Fruit fly (Drosophila melanogaster) whole organism, embryonic: ENCODE data around the gene Ire1.

Experiments
- Adf1 ChIP-seq: fragments of 200-800 bp; sonication (Bioruptor generic); IDR thresholded peaks from 2 replicates; pipeline ENCODE4 v1.3.6; 2022; ENCODE audit warnings: missing biosample characterization, missing genetic modification characterization
- Bgb ChIP-seq: fragments of 200-800 bp; sonication (Bioruptor generic); IDR thresholded peaks from 2 replicates; pipeline ENCODE4 v1.3.6; 2022; ENCODE audit warnings: missing biosample characterization, missing genetic modification characterization; ENCODE audit not compliant: partially characterized antibody
- C15 ChIP-seq: fragments of 200-800 bp; sonication (Bioruptor generic); IDR thresholded peaks from 3 replicates; pipeline ENCODE4 v1.3.6; 2022; ENCODE audit warnings: missing biosample characterization, missing genetic modification characterization
- CG10147 ChIP-seq: fragments of 200-800 bp; sonication (Bioruptor generic); optimal IDR thresholded peaks from 2 replicates; lab custom pipeline; 2019; ENCODE audit warnings: missing biosample characterization, mild to moderate bottlenecking, missing genetic modification characterization, moderate library complexity
- CG10543 ChIP-seq: fragments of 200-800 bp; sonication (Bioruptor generic); optimal IDR thresholded peaks from 3 replicates; lab custom pipeline; 2017; ENCODE audit warnings: missing biosample characterization, mild to moderate bottlenecking, missing genetic modification characterization, moderate library complexity
- CG11696 ChIP-seq: fragments of 200-800 bp; sonication (Bioruptor generic); IDR thresholded peaks from 2 replicates; pipeline ENCODE4 v1.3.6; 2022; ENCODE audit warnings: missing biosample characterization, missing genetic modification characterization
- CG12155 ChIP-seq: fragments of 200-800 bp; sonication (Bioruptor generic); optimal IDR thresholded peaks from 3 replicates; lab custom pipeline; 2016; ENCODE audit warnings: missing biosample characterization, missing genetic modification characterization
- CG16815 ChIP-seq: fragments of 200-800 bp; sonication (Bioruptor generic); optimal IDR thresholded peaks from 3 replicates; lab custom pipeline; 2017; ENCODE audit warnings: missing biosample characterization, mild to moderate bottlenecking, missing genetic modification characterization
- CG17568 ChIP-seq: fragments of 200-800 bp; sonication (Bioruptor generic); optimal IDR thresholded peaks from 2 replicates; lab custom pipeline; 2018; ENCODE audit warnings: missing biosample characterization, mild to moderate bottlenecking, missing genetic modification characterization, moderate library complexity
- CG18764 ChIP-seq: fragments of 200-800 bp; sonication (Bioruptor generic); optimal IDR thresholded peaks from 3 replicates; lab custom pipeline; 2016; ENCODE audit warnings: missing biosample characterization, missing genetic modification characterization
- CG32532 ChIP-seq: fragments of 200-800 bp; sonication (Bioruptor generic); IDR thresholded peaks from 2 replicates; pipeline ENCODE4 v1.3.6; 2022; ENCODE audit warnings: missing biosample characterization, missing genetic modification characterization
- CG4404 ChIP-seq: fragments of 200-800 bp; sonication (Bioruptor generic); IDR thresholded peaks from 2 replicates; pipeline ENCODE4 v1.3.6; 2022; ENCODE audit warnings: missing biosample characterization, missing genetic modification characterization
- CG4424 ChIP-seq: fragments of 200-800 bp; sonication (Bioruptor generic); optimal IDR thresholded peaks from 3 replicates; lab custom pipeline; 2016; ENCODE audit warnings: missing biosample characterization, missing genetic modification characterization
- CG4730 ChIP-seq: fragments of 200-800 bp; sonication (Bioruptor generic); IDR thresholded peaks from 2 replicates; pipeline ENCODE4 v1.3.6; 2022; ENCODE audit warnings: missing biosample characterization, missing genetic modification characterization
- CG8089 ChIP-seq: fragments of 200-800 bp; sonication (Bioruptor generic); optimal IDR thresholded peaks from 3 replicates; lab custom pipeline; 2016; ENCODE audit warnings: missing biosample characterization, missing genetic modification characterization
- CG9797 ChIP-seq: fragments of 200-800 bp; sonication (Bioruptor generic); optimal IDR thresholded peaks from 3 replicates; lab custom pipeline; 2018; ENCODE audit warnings: missing biosample characterization, mild to moderate bottlenecking, missing genetic modification characterization
- CrebB ChIP-seq: fragments of 200-800 bp; sonication (Bioruptor generic); optimal IDR thresholded peaks from 3 replicates; lab custom pipeline; 2018; ENCODE audit warnings: missing biosample characterization, mild to moderate bottlenecking, missing genetic modification characterization
- D19A ChIP-seq: fragments of 200-800 bp; optimal IDR thresholded peaks from 3 replicates; lab custom pipeline; 2019; ENCODE audit warnings: missing biosample characterization, mild to moderate bottlenecking, missing genetic modification characterization, moderate library complexity
- Dip3 ChIP-seq: fragments of 200-800 bp; sonication (Bioruptor generic); optimal IDR thresholded peaks from 3 replicates; lab custom pipeline; 2016; ENCODE audit warnings: missing biosample characterization, missing genetic modification characterization
- Doc3 ChIP-seq: fragments of 200-800 bp; sonication (Bioruptor generic); IDR thresholded peaks from 3 replicates; pipeline ENCODE4 v1.3.6; 2022; ENCODE audit warnings: missing biosample characterization, missing genetic modification characterization; ENCODE audit not compliant: partially characterized antibody
- Gug ChIP-seq: fragments of 200-800 bp; sonication (Bioruptor generic); IDR thresholded peaks from 4 replicates; pipeline ENCODE4 v1.3.6; 2022; ENCODE audit warnings: missing biosample characterization, missing genetic modification characterization
- HLH3B ChIP-seq: fragments of 200-800 bp; sonication (Bioruptor generic); IDR thresholded peaks from 2 replicates; pipeline ENCODE4 v1.3.6; 2022; ENCODE audit warnings: missing biosample characterization, missing genetic modification characterization
- HmgD ChIP-seq: fragments of 200-800 bp; sonication (Bioruptor generic); optimal IDR thresholded peaks from 3 replicates; lab custom pipeline; 2016; ENCODE audit warnings: missing biosample characterization, missing genetic modification characterization
- Jarid2 ChIP-seq: fragments of 200-800 bp; sonication (Bioruptor generic); optimal IDR thresholded peaks from 3 replicates; lab custom pipeline; 2017; ENCODE audit warnings: mild to moderate bottlenecking, missing biosample characterization, missing genetic modification reagents, missing genetic modification characterization
- NFAT ChIP-seq: fragments of 200-800 bp; sonication (Bioruptor generic); IDR thresholded peaks from 2 replicates; pipeline ENCODE4 v1.3.6; 2022; ENCODE audit warnings: missing biosample characterization, missing genetic modification characterization
- NK7.1 ChIP-seq: fragments of 200-800 bp; sonication (Bioruptor generic); optimal IDR thresholded peaks from 3 replicates; lab custom pipeline; 2016; ENCODE audit warnings: missing biosample characterization, missing genetic modification characterization
- PHDP ChIP-seq: fragments of 200-800 bp; sonication (Bioruptor generic); optimal IDR thresholded peaks from 3 replicates; lab custom pipeline; 2018; ENCODE audit warnings: missing biosample characterization, mild to moderate bottlenecking, missing genetic modification characterization, moderate library complexity
- Six4 ChIP-seq: fragments of 200-800 bp; sonication (Bioruptor generic); optimal IDR thresholded peaks from 2 replicates; lab custom pipeline; 2016; ENCODE audit warnings: missing biosample characterization, missing genetic modification characterization
- ato ChIP-seq: fragments of 200-800 bp; sonication (Bioruptor generic); IDR thresholded peaks from 2 replicates; pipeline ENCODE4 v1.3.6; 2022; ENCODE audit warnings: missing biosample characterization, missing genetic modification characterization; ENCODE audit not compliant: partially characterized antibody
- bbx ChIP-seq: fragments of 200-800 bp; sonication (Bioruptor generic); IDR thresholded peaks from 2 replicates; pipeline ENCODE4 v1.3.6; 2022; ENCODE audit warnings: missing biosample characterization, missing genetic modification characterization; ENCODE audit not compliant: partially characterized antibody
- br ChIP-seq: fragments of >200 bp; optimal IDR thresholded peaks from 2 replicates; lab custom pipeline; 2017
- bsh ChIP-seq, 2 experiments: fragments of 200-800 bp; sonication (Bioruptor generic); optimal IDR thresholded peaks; 2 replicates each; lab custom pipeline; 2017 to 2018; ENCODE audit warnings: mild to moderate bottlenecking in 2 of 2, missing biosample characterization in 2 of 2, missing genetic modification characterization in 2 of 2, moderate library complexity in 1 of 2
- caup ChIP-seq: fragments of 200-800 bp; sonication (Bioruptor generic); optimal IDR thresholded peaks from 3 replicates; lab custom pipeline; 2017; ENCODE audit warnings: missing biosample characterization, mild to moderate bottlenecking, missing genetic modification characterization, moderate library complexity; ENCODE audit not compliant: severe bottlenecking
- dm ChIP-seq: fragments of 200-800 bp; sonication (Bioruptor generic); optimal IDR thresholded peaks from 3 replicates; lab custom pipeline; 2016; ENCODE audit warnings: missing biosample characterization, missing genetic modification characterization
- gro ChIP-seq: fragments of 200-800 bp; sonication (Bioruptor generic); optimal IDR thresholded peaks from 2 replicates; lab custom pipeline; 2016; ENCODE audit warnings: missing biosample characterization, missing genetic modification characterization
- klu ChIP-seq: fragments of 200-800 bp; sonication (Bioruptor generic); IDR thresholded peaks from 2 replicates; pipeline ENCODE4 v1.3.6; 2022; ENCODE audit warnings: missing biosample characterization, missing genetic modification characterization
- lola ChIP-seq, 3 experiments: fragments of >200 bp in 2 of 3; fragments of 200-800 bp in 1 of 3; sonication (Bioruptor generic) in 1 of 3; optimal IDR thresholded peaks; 2 replicates each; lab custom pipeline; 2017 to 2019; ENCODE audit warnings: missing biosample characterization in 3 of 3, missing genetic modification characterization in 3 of 3, mild to moderate bottlenecking in 1 of 3, moderate library complexity in 1 of 3
- mam ChIP-seq: fragments of 200-800 bp; sonication (Bioruptor generic); optimal IDR thresholded peaks from 3 replicates; lab custom pipeline; 2016; ENCODE audit warnings: missing biosample characterization, missing genetic modification characterization
- org-1 ChIP-seq: fragments of 200-800 bp; sonication (Bioruptor generic); optimal IDR thresholded peaks from 2 replicates; lab custom pipeline; 2017; ENCODE audit warnings: missing biosample characterization, missing genetic modification characterization
- p53 ChIP-seq: fragments of 200-800 bp; sonication (Bioruptor generic); optimal IDR thresholded peaks from 2 replicates; lab custom pipeline; 2016; ENCODE audit warnings: missing biosample characterization, missing genetic modification characterization
- scrt ChIP-seq: fragments of 200-800 bp; sonication (Bioruptor generic); optimal IDR thresholded peaks from 2 replicates; lab custom pipeline; 2018; ENCODE audit warnings: missing biosample characterization, mild to moderate bottlenecking, missing genetic modification characterization, moderate library complexity
- shn ChIP-seq: fragments of 200-800 bp; sonication (Bioruptor generic); optimal IDR thresholded peaks from 3 replicates; lab custom pipeline; 2016; ENCODE audit warnings: missing biosample characterization, missing genetic modification characterization
- sna ChIP-seq: fragments of 200-800 bp; sonication (Bioruptor generic); IDR thresholded peaks from 2 replicates; pipeline ENCODE4 v1.3.6; 2022; ENCODE audit warnings: missing biosample characterization, missing genetic modification characterization; ENCODE audit not compliant: partially characterized antibody
- sr ChIP-seq: fragments of 200-800 bp; sonication (Bioruptor generic); IDR thresholded peaks from 3 replicates; pipeline ENCODE4 v1.3.6; 2022; ENCODE audit warnings: missing biosample characterization, missing genetic modification characterization
- tio ChIP-seq: fragments of 200-800 bp; sonication (Bioruptor generic); optimal IDR thresholded peaks from 2 replicates; lab custom pipeline; 2017; ENCODE audit warnings: missing biosample characterization, missing genetic modification characterization, inconsistent platforms
- tll ChIP-seq, 2 experiments: fragments of 200-800 bp in 1 of 2; fragments of >200 bp in 1 of 2; sonication (Bioruptor generic) in 1 of 2; optimal IDR thresholded peaks; 2 replicates each; lab custom pipeline; 2017 to 2019; ENCODE audit warnings: missing biosample characterization in 2 of 2, missing genetic modification characterization in 2 of 2, mild to moderate bottlenecking in 1 of 2, moderate library complexity in 1 of 2
- ttk ChIP-seq: fragments of 200-800 bp; sonication (Bioruptor generic); IDR thresholded peaks from 2 replicates; pipeline ENCODE4 v2.1.2; 2022; ENCODE audit warnings: missing biosample characterization, missing genetic modification characterization
- vnd ChIP-seq: fragments of 200-800 bp; sonication (Bioruptor generic); IDR thresholded peaks from 3 replicates; pipeline ENCODE4 v1.3.6; 2022; ENCODE audit warnings: missing biosample characterization, missing genetic modification characterization; ENCODE audit not compliant: partially characterized antibody
- vvl ChIP-seq: fragments of 200-800 bp; sonication (Bioruptor generic); IDR thresholded peaks from 2 replicates; pipeline ENCODE4 v1.3.6; 2022; ENCODE audit warnings: missing biosample characterization, missing genetic modification characterization
- wek ChIP-seq: fragments of 200-800 bp; sonication (Bioruptor generic); optimal IDR thresholded peaks from 3 replicates; lab custom pipeline; 2018; ENCODE audit warnings: missing biosample characterization, mild to moderate bottlenecking, missing genetic modification characterization, moderate library complexity

The Ire1 gene

dm6 chr3R:19905932-19906439 is 44.9 kb upstream of the Ire1 start (continued):
- TF ChIP-seq CG11696 (GFP tag; lab: Robert Waterston, UW) (peak; percentile 52; the same call in 1 of the 2 replicates), CG8089 (peak; percentile 44), Six4 (peak; percentile 26), CG32532 (GFP tag; lab: Robert Waterston, UW) (peak; percentile 91), tio (GFP tag; lab: Kevin White, UChicago) (peak; percentile 61), Bgb (GFP tag; lab: Robert Waterston, UW) (no peak), Jarid2 (GFP tag; lab: Kevin White, UChicago) (no peak), mam (GFP tag; lab: Kevin White, UChicago) (peak; percentile 83), bbx (GFP tag; lab: Robert Waterston, UW) (no peak), CG4730 (peak; percentile 80), vvl (peak; percentile 89), CG9797 (GFP tag; lab: Kevin White, UChicago) (no peak), HmgD (GFP tag; lab: Kevin White, UChicago) (peak; percentile 27), br (no peak), CG17568 (GFP tag; lab: Kevin White, UChicago) (peak; percentile 61), caup (GFP tag; lab: Kevin White, UChicago) (peak; percentile 79), klu (peak; percentile 58; the same call in 1 of the 2 replicates), PHDP (peak; percentile 81), vnd (no peak), CG4424 (GFP tag; lab: Kevin White, UChicago) (peak; percentile 62), HLH3B (GFP tag; lab: Robert Waterston, UW) (peak; percentile 76), Doc3 (GFP tag; lab: Robert Waterston, UW) (no peak), ato (GFP tag; lab: Robert Waterston, UW) (no peak), NK7.1 (GFP tag; lab: Kevin White, UChicago) (peak; percentile 63), CG16815 (GFP tag; lab: Kevin White, UChicago) (peak; percentile 68), C15 (GFP tag; lab: Robert Waterston, UW) (peak; percentile 67; the same call in 2 of the 3 replicates), CrebB (tag; lab: Kevin White, UChicago) (peak; percentile 67), shn (peak; percentile 76), Gug (GFP tag; lab: Robert Waterston, UW) (peak; percentile 89), CG10147 (peak; percentile 41), sna (GFP tag; lab: Robert Waterston, UW) (no peak), org-1 (GFP tag; lab: Kevin White, UChicago) (peak; percentile 77), tll (GFP tag; optimal IDR thresholded peaks at IDR 0.05; lab: Kevin White, UChicago) (no peak), bsh (GFP tag; optimal IDR thresholded peaks at IDR 0.05; lab: Kevin White, UChicago) (peak; percentile 34 to 81), p53 (GFP tag; lab: Kevin White, UChicago) (no peak), D19A (tag; lab: Kevin White, UChicago) (peak; percentile 38), CG18764 (GFP tag; lab: Kevin White, UChicago) (peak; percentile 28), CG4404 (GFP tag; lab: Robert Waterston, UW) (peak; percentile 66), CG10543 (GFP tag; lab: Kevin White, UChicago) (peak; percentile 77), scrt (GFP tag; lab: Kevin White, UChicago) (peak; percentile 56), gro (GFP tag; lab: Kevin White, UChicago) (peak; percentile 87), Adf1 (GFP tag; lab: Robert Waterston, UW) (peak; percentile 64), CG12155 (GFP tag; lab: Kevin White, UChicago) (peak; percentile 80), sr (peak; percentile 63; the same call in 2 of the 3 replicates), Dip3 (GFP tag; lab: Kevin White, UChicago) (peak; percentile 86), lola (GFP tag; optimal IDR thresholded peaks at IDR 0.05; lab: Kevin White, UChicago) (peak in 1 of 3 experiments; percentile 38), ttk (GFP tag; lab: Robert Waterston, UW) (peak; percentile 27), wek (GFP tag; lab: Kevin White, UChicago) (no peak), dm (GFP tag; lab: Kevin White, UChicago) (peak; percentile 44), NFAT (peak; percentile 74)
